Worm (Caenorhabditis elegans): Measurements from ENCODE around the gene C32D5.11.

- TF ChIP-seq hnd-1 (tag; optimal IDR thresholded peaks at IDR 0.05): no peak
- no peak for TF ChIP-seq B0310.2 (tag; optimal IDR thresholded peaks at IDR 0.05)
- no peak for TF ChIP-seq aly-1 (tag; optimal IDR thresholded peaks at IDR 0.05)
- TF ChIP-seq ama-1 (optimal IDR thresholded peaks at IDR 0.05): no peak
- no peak for TF ChIP-seq scrt-1 (GFP tag; IDR thresholded peaks at IDR 0.05)
- TF ChIP-seq pes-1 (GFP tag; IDR thresholded peaks at IDR 0.05): no peak
Measured at ce11 chrII:6351887-6352286, 3.4 kb downstream of the C32D5.11 start, which contains the start of gene C32D5.10.
